Worm (Caenorhabditis elegans) whole organism, late embryonic: ENCODE results near the gene arrd-7.

Source experiments
- C08G9.2 ChIP-seq: sonication (generic microtip); optimal IDR thresholded peaks from 2 replicates; lab custom pipeline; 2016; ENCODE audit warnings: mild to moderate bottlenecking, missing genetic modification characterization, moderate library complexity, missing compliant biosample characterization
- C38D4.7 ChIP-seq: fragments of 200-800 bp; sonication (Bioruptor generic); optimal IDR thresholded peaks from 2 replicates; lab custom pipeline; 2018; ENCODE audit warnings: mild to moderate bottlenecking, missing genetic modification characterization, moderate library complexity, missing compliant biosample characterization
- F13H6.1 ChIP-seq: sonication (generic microtip); optimal IDR thresholded peaks from 2 replicates; lab custom pipeline; 2016; ENCODE audit warnings: missing genetic modification characterization, missing compliant biosample characterization
- K09A11.1 ChIP-seq: sonication (generic microtip); optimal IDR thresholded peaks from 2 replicates; lab custom pipeline; 2017; ENCODE audit warnings: antibody characterized with exemption, mild to moderate bottlenecking, missing genetic modification characterization, missing compliant biosample characterization; ENCODE audit not compliant: insufficient read depth
- ahr-1 ChIP-seq: sonication (generic microtip); optimal IDR thresholded peaks from 2 replicates; lab custom pipeline; 2016; ENCODE audit warnings: missing genetic modification characterization, missing compliant biosample characterization
- ceh-14 ChIP-seq: sonication (generic microtip); optimal IDR thresholded peaks from 2 replicates; lab custom pipeline; 2016; ENCODE audit warnings: missing genotype, missing genetic modification characterization, missing compliant biosample characterization
- ceh-18 ChIP-seq: sonication (generic microtip); optimal IDR thresholded peaks from 2 replicates; lab custom pipeline; 2016; ENCODE audit warnings: missing genetic modification characterization, missing compliant biosample characterization
- ceh-19 ChIP-seq: fragments of 200-800 bp; sonication (Bioruptor generic); optimal IDR thresholded peaks from 2 replicates; lab custom pipeline; 2018; ENCODE audit warnings: mild to moderate bottlenecking, missing genetic modification characterization, missing compliant biosample characterization
- ceh-2 ChIP-seq: sonication (generic microtip); optimal IDR thresholded peaks from 2 replicates; lab custom pipeline; 2016; ENCODE audit warnings: missing genotype, missing genetic modification characterization, missing compliant biosample characterization
- ceh-24 ChIP-seq: sonication (generic microtip); optimal IDR thresholded peaks from 2 replicates; lab custom pipeline; 2016; ENCODE audit warnings: mild to moderate bottlenecking, missing genetic modification characterization, missing compliant biosample characterization
- ceh-31 ChIP-seq: sonication (generic microtip); optimal IDR thresholded peaks from 2 replicates; lab custom pipeline; 2016; ENCODE audit warnings: missing genetic modification characterization, missing compliant biosample characterization
- ceh-48 ChIP-seq: sonication (generic microtip); optimal IDR thresholded peaks from 2 replicates; lab custom pipeline; 2016; ENCODE audit warnings: missing genetic modification characterization, inconsistent platforms, missing compliant biosample characterization
- ceh-6 ChIP-seq: fragments of 200-800 bp; sonication (Bioruptor generic); optimal IDR thresholded peaks from 2 replicates; lab custom pipeline; 2018; ENCODE audit warnings: mild to moderate bottlenecking, missing genetic modification characterization, missing compliant biosample characterization
- ceh-9 ChIP-seq: sonication (generic microtip); optimal IDR thresholded peaks from 2 replicates; lab custom pipeline; 2016; ENCODE audit warnings: mild to moderate bottlenecking, missing genetic modification characterization, inconsistent platforms, missing compliant biosample characterization
- dmd-4 ChIP-seq: sonication (generic microtip); optimal IDR thresholded peaks from 2 replicates; lab custom pipeline; 2016; ENCODE audit warnings: borderline replicate concordance, missing genetic modification characterization, missing compliant biosample characterization
- dve-1 ChIP-seq: sonication (generic microtip); optimal IDR thresholded peaks from 2 replicates; lab custom pipeline; 2017; ENCODE audit warnings: antibody characterized with exemption, mild to moderate bottlenecking, missing genetic modification characterization, missing compliant biosample characterization
- elt-2 ChIP-seq: sonication (generic microtip); optimal IDR thresholded peaks from 2 replicates; lab custom pipeline; 2016; ENCODE audit warnings: missing genetic modification reagents, missing genetic modification characterization, missing compliant biosample characterization
- elt-4 ChIP-seq: sonication (generic microtip); optimal IDR thresholded peaks from 2 replicates; lab custom pipeline; 2016; ENCODE audit warnings: missing genetic modification characterization, missing compliant biosample characterization
- fkh-10 ChIP-seq: fragments of 150-350 bp; optimal IDR thresholded peaks from 2 replicates; lab custom pipeline; 2014; ENCODE audit warnings: missing biosample characterization, missing genetic modification reagents, missing genetic modification characterization
- gmeb-2 ChIP-seq: sonication (generic microtip); optimal IDR thresholded peaks from 2 replicates; lab custom pipeline; 2016; ENCODE audit warnings: missing genetic modification characterization, inconsistent platforms, missing compliant biosample characterization
- hlh-30 ChIP-seq: sonication (generic microtip); optimal IDR thresholded peaks from 2 replicates; lab custom pipeline; 2017; ENCODE audit warnings: antibody characterized with exemption, missing genetic modification characterization, missing compliant biosample characterization; ENCODE audit not compliant: insufficient read depth
- lin-11 ChIP-seq: fragments of 200-800 bp; sonication (Bioruptor generic); optimal IDR thresholded peaks from 2 replicates; lab custom pipeline; 2018; ENCODE audit warnings: mild to moderate bottlenecking, missing genetic modification characterization, missing compliant biosample characterization
- nfya-1 ChIP-seq: sonication (generic microtip); optimal IDR thresholded peaks from 2 replicates; lab custom pipeline; 2017; ENCODE audit warnings: missing genetic modification characterization, mild to moderate bottlenecking, missing compliant biosample characterization, antibody characterized with exemption, moderate library complexity
- nhr-232 ChIP-seq: sonication (generic microtip); optimal IDR thresholded peaks from 2 replicates; lab custom pipeline; 2016; ENCODE audit warnings: missing genetic modification characterization, missing compliant biosample characterization
- npax-4 ChIP-seq: sonication (generic microtip); optimal IDR thresholded peaks from 2 replicates; lab custom pipeline; 2016; ENCODE audit warnings: missing genetic modification characterization, missing compliant biosample characterization
- pat-9 ChIP-seq: fragments of 200-800 bp; sonication (Bioruptor generic); optimal IDR thresholded peaks from 2 replicates; lab custom pipeline; 2018; ENCODE audit warnings: mild to moderate bottlenecking, missing genetic modification characterization, moderate library complexity, missing compliant biosample characterization
- pax-1 ChIP-seq: fragments of 150-350 bp; optimal IDR thresholded peaks from 2 replicates; lab custom pipeline; 2014; ENCODE audit warnings: missing biosample characterization, missing genetic modification characterization
- rnt-1 ChIP-seq: sonication (generic microtip); optimal IDR thresholded peaks from 2 replicates; lab custom pipeline; 2016; ENCODE audit warnings: missing genetic modification characterization, missing compliant biosample characterization
- sdc-2 ChIP-seq: sonication (generic microtip); optimal IDR thresholded peaks from 2 replicates; lab custom pipeline; 2016; ENCODE audit warnings: missing genotype, missing genetic modification characterization, missing compliant biosample characterization
- sox-2 ChIP-seq: fragments of 200-800 bp; sonication (Bioruptor generic); IDR thresholded peaks from 2 replicates; pipeline ENCODE4 v1.3.6; 2022; ENCODE audit warnings: missing genetic modification reagents, missing genetic modification characterization, missing compliant biosample characterization
- syd-9 ChIP-seq: sonication (generic microtip); optimal IDR thresholded peaks from 2 replicates; lab custom pipeline; 2016; ENCODE audit warnings: mild to moderate bottlenecking, missing genetic modification characterization, moderate library complexity, missing compliant biosample characterization
- tbx-2 ChIP-seq: sonication (generic microtip); optimal IDR thresholded peaks from 2 replicates; lab custom pipeline; 2016; ENCODE audit warnings: missing genetic modification characterization, missing compliant biosample characterization
- tbx-7 ChIP-seq: sonication (generic microtip); optimal IDR thresholded peaks from 2 replicates; lab custom pipeline; 2016; ENCODE audit warnings: missing genotype, missing genetic modification characterization, missing compliant biosample characterization
- ttx-3 ChIP-seq: sonication (generic microtip); optimal IDR thresholded peaks from 2 replicates; lab custom pipeline; 2016; ENCODE audit warnings: missing genetic modification reagents, missing genetic modification characterization, missing compliant biosample characterization
- unc-3 ChIP-seq, 2 experiments: fragments of 200-800 bp in 1 of 2; sonication (Bioruptor generic) in 1 of 2; sonication (generic microtip) in 1 of 2; conservative IDR thresholded peaks in 1 of 2; optimal IDR thresholded peaks in 1 of 2; 2 replicates each; pipeline versions ENCODE4 v1.3.6 to Lab custom; 2016 to 2022; ENCODE audit warnings: missing compliant biosample characterization in 2 of 2, missing genetic modification characterization in 2 of 2, missing genetic modification reagents in 1 of 2
- unc-42 ChIP-seq: sonication (generic microtip); optimal IDR thresholded peaks from 2 replicates; lab custom pipeline; 2016; ENCODE audit warnings: missing genotype, missing genetic modification characterization, missing compliant biosample characterization
- ztf-16 ChIP-seq: sonication (generic microtip); optimal IDR thresholded peaks from 2 replicates; lab custom pipeline; 2017; ENCODE audit warnings: missing genetic modification characterization, missing compliant biosample characterization

arrd-7 gene

ce11 chrII:12089616-12090215 is 27.3 kb upstream of the arrd-7 start:
- no peak for TF ChIP-seq lin-11 (tag; lab: Kevin White, UChicago)
- TF ChIP-seq unc-42 (tag; lab: Kevin White, UChicago), result peak; percentile 98
- TF ChIP-seq nfya-1 (tag; lab: Kevin White, UChicago), result peak; percentile 43
- TF ChIP-seq ceh-18 (tag; lab: Kevin White, UChicago), result peak; percentile 1
- no peak for TF ChIP-seq sdc-2
- TF ChIP-seq fkh-10, result peak; percentile 68
- peak; percentile 55 for TF ChIP-seq tbx-2 (tag; lab: Kevin White, UChicago)
- TF ChIP-seq tbx-7, result no peak
- no peak for TF ChIP-seq ceh-48 (tag; lab: Kevin White, UChicago)
- TF ChIP-seq ceh-6 (GFP tag; lab: Kevin White, UChicago), result no peak
- no peak for TF ChIP-seq rnt-1 (tag; lab: Kevin White, UChicago)
- TF ChIP-seq ahr-1, result no peak
- peak; percentile 65 for TF ChIP-seq ceh-31 (tag; lab: Kevin White, UChicago)
- no peak for TF ChIP-seq pat-9 (tag; lab: Kevin White, UChicago)
- no peak for TF ChIP-seq C38D4.7 (GFP tag; lab: Kevin White, UChicago)
- TF ChIP-seq C08G9.2 (tag; lab: Kevin White, UChicago), result peak; percentile 27
- peak; percentile 14; the same call in 1 of the 2 replicates for TF ChIP-seq sox-2
- TF ChIP-seq ceh-14 (tag; lab: Kevin White, UChicago), result no peak
- no peak for TF ChIP-seq ceh-24

- TF ChIP-seq hlh-30 (tag; lab: Kevin White, UChicago) (no peak), pax-1 (tag; lab: Kevin White, UChicago) (no peak), rnt-1 (tag; lab: Kevin White, UChicago) (no peak), C08G9.2 (tag; lab: Kevin White, UChicago) (no peak), ztf-16 (tag; lab: Kevin White, UChicago) (no peak), nfya-1 (tag; lab: Kevin White, UChicago) (no peak), nhr-232 (tag; lab: Kevin White, UChicago) (no peak), ceh-31 (tag; lab: Kevin White, UChicago) (no peak), sdc-2 (no peak), dve-1 (tag; lab: Kevin White, UChicago) (no peak), elt-4 (tag; lab: Kevin White, UChicago) (no peak), gmeb-2 (tag; lab: Kevin White, UChicago) (no peak), unc-3 (GFP tag; conservative IDR thresholded peaks at IDR 0.05; lab: Robert Waterston, UW) (no peak), unc-3 (tag; optimal IDR thresholded peaks at IDR 0.05; lab: Kevin White, UChicago) (no peak), ceh-2 (tag; lab: Kevin White, UChicago) (no peak)
Observed at ce11 chrII:12088833-12089232, 26.4 kb upstream of the arrd-7 start, which contains the start of gene cnt-1. Gene cnt-1 (minus strand): TSS chrII:12088868.

ce11 chrII:12082086-12082485 is 19.7 kb upstream of the arrd-7 start:
- peak; percentile 94 for TF ChIP-seq K09A11.1 (tag; lab: Kevin White, UChicago)

ce11 chrII:12081454-12081853 is 19.0 kb upstream of the arrd-7 start:
- TF ChIP-seq ztf-16 (tag; lab: Kevin White, UChicago) (no peak), syd-9 (no peak), tbx-2 (tag; lab: Kevin White, UChicago) (no peak), F13H6.1 (tag; lab: Kevin White, UChicago) (no peak)

- TF ChIP-seq unc-3 (GFP tag; conservative IDR thresholded peaks at IDR 0.05; lab: Robert Waterston, UW) (no peak), unc-3 (tag; optimal IDR thresholded peaks at IDR 0.05; lab: Kevin White, UChicago) (no peak), elt-4 (tag; lab: Kevin White, UChicago) (no peak), elt-2 (tag; lab: Kevin White, UChicago) (peak; percentile 28), npax-4 (no peak), ttx-3 (no peak), dmd-4 (tag; lab: Kevin White, UChicago) (no peak), ceh-19 (no peak), ceh-9 (tag; lab: Kevin White, UChicago) (no peak)
Observed at ce11 chrII:12080015-12080414, 17.6 kb upstream of the arrd-7 start.
